Fruit fly (Drosophila melanogaster): ENCODE results near the gene CG9451.

- no peak for TF ChIP-seq usp (GFP tag; optimal IDR thresholded peaks at IDR 0.05)
- TF ChIP-seq EcR (GFP tag; optimal IDR thresholded peaks at IDR 0.05) = no peak
Measured at dm6 chr3L:19518232-19518631, 17.6 kb upstream of the CG9451 start, which contains the start of gene Cpr76Ba.

Measured in whole organism.